Worm (Caenorhabditis elegans) whole organism, midembryonic: ENCODE data around the gene ztf-22.
A peak's percentile ranks its signal among the peaks of the same experiment; 100 is the strongest.

Experiments
- T22C8.4 ChIP-seq: fragments of 200-800 bp; sonication (Bioruptor generic); IDR thresholded peaks from 2 replicates; pipeline ENCODE4 v1.3.6; 2022; ENCODE audit warnings: missing genetic modification characterization, missing compliant biosample characterization
- cog-1 ChIP-seq: sonication (generic microtip); optimal IDR thresholded peaks from 2 replicates; lab custom pipeline; 2016; ENCODE audit warnings: missing genetic modification characterization, missing compliant biosample characterization
- flt-1 ChIP-seq: fragments of 200-800 bp; sonication (Bioruptor generic); IDR thresholded peaks from 2 replicates; pipeline ENCODE4 v1.3.6; 2022; ENCODE audit warnings: missing genetic modification characterization, missing compliant biosample characterization
- klf-2 ChIP-seq: fragments of 200-800 bp; sonication (Bioruptor generic); conservative IDR thresholded peaks from 2 replicates; pipeline ENCODE4 v1.3.6; 2022; ENCODE audit warnings: missing genetic modification reagents, missing genetic modification characterization, missing compliant biosample characterization
- med-1 ChIP-seq: sonication (generic microtip); optimal IDR thresholded peaks from 2 replicates; lab custom pipeline; 2017; ENCODE audit warnings: missing genetic modification characterization, mild to moderate bottlenecking, missing compliant biosample characterization, antibody characterized with exemption, missing genetic modification reagents; ENCODE audit not compliant: insufficient read depth
- ref-1 ChIP-seq: fragments of 200-800 bp; sonication (Bioruptor generic); conservative IDR thresholded peaks from 2 replicates; pipeline ENCODE4 v1.3.6; 2022; ENCODE audit warnings: missing genetic modification reagents, missing genetic modification characterization, missing compliant biosample characterization
- tab-1 ChIP-seq: fragments of 200-800 bp; sonication (Bioruptor generic); IDR thresholded peaks from 2 replicates; pipeline ENCODE4 v1.3.6; 2022; ENCODE audit warnings: missing genetic modification characterization, missing compliant biosample characterization
- ztf-23 ChIP-seq: fragments of 200-800 bp; sonication (Bioruptor generic); IDR thresholded peaks from 2 replicates; pipeline ENCODE4 v1.3.6; 2022; ENCODE audit warnings: missing genetic modification reagents, missing genetic modification characterization, missing compliant biosample characterization
- ztf-29 ChIP-seq: fragments of 200-800 bp; sonication (Bioruptor generic); IDR thresholded peaks from 2 replicates; pipeline ENCODE4 v1.3.6; 2022; ENCODE audit warnings: missing genetic modification reagents, missing genetic modification characterization, missing compliant biosample characterization

The ztf-22 gene

DNA sequence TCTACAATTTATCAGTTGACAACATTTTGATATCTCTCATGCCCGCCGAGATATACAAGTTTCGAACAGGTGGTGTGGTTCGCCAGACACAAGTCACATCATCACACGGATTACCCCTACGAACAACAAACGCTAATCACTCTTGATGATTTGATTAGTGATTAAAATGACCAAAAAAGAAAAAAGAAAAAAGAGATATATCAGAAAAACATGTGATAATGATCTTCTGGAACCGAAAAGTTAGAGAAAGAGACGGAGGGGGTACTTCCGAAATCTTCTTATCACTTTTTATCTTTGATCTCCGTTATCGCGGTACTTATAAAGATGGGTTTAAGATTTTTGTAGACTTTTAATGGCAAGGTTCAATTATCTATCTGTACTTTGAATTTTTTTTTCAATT, 7.3 kb upstream of the ztf-22 start:
- TF ChIP-seq flt-1 (GFP tag; lab: Robert Waterston, UW) (no peak), med-1 (GFP tag; lab: Kevin White, UChicago) (no peak), ztf-23 (GFP tag; lab: Robert Waterston, UW) (no peak), klf-2 (GFP tag; lab: Robert Waterston, UW) (no peak), cog-1 (tag; lab: Kevin White, UChicago) (no peak), ztf-29 (GFP tag; lab: Robert Waterston, UW) (no peak), tab-1 (GFP tag; lab: Robert Waterston, UW) (no peak), T22C8.4 (GFP tag; lab: Robert Waterston, UW) (no peak), ref-1 (no peak)

DNA sequence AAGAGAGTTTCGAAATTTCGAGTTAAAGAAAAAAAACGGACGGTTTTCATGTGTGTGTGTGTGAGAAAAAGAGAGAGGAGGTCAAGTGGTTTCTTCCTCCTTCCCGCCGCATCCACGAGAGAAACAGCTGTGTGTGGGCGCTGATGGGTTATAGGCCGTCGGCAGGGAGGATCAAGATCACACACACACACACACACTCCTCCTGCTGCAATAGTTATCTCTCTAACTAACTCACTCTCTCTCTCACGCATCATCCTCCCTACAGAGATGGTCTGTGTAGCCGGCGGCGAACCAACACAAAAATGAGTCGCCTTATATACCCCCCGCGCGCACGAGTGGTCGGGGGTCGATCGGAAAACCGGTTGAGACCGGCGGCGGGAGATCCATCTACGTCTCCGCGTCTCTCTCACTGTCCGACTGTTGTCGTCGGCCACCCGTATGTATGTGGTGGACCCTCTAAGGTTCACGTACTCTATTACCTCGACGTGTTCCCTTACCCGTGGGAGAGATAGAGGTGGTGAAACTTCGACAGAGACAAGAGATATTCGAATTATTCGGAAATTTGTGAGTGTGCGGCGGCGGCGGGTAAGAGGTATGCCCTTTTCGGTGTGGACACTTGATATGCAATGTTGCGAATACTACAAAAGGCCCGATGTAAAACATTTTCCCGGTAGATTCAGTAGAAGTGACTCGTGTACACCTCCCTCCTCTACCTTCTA, 5.9 kb upstream of the ztf-22 start:
- no peak for TF ChIP-seq flt-1 (GFP tag; lab: Robert Waterston, UW)
- TF ChIP-seq T22C8.4 (GFP tag; lab: Robert Waterston, UW) = no peak
- TF ChIP-seq cog-1 (tag; lab: Kevin White, UChicago) = peak; percentile 37
- TF ChIP-seq ref-1 = no peak
- TF ChIP-seq tab-1 (GFP tag; lab: Robert Waterston, UW) = peak; percentile 43; the same call in 1 of the 2 replicates
- TF ChIP-seq klf-2 (GFP tag; lab: Robert Waterston, UW) = no peak
- no peak for TF ChIP-seq med-1 (GFP tag; lab: Kevin White, UChicago)
- peak; percentile 66; the same call in 1 of the 2 replicates for TF ChIP-seq ztf-23 (GFP tag; lab: Robert Waterston, UW)
- no peak for TF ChIP-seq ztf-29 (GFP tag; lab: Robert Waterston, UW)

DNA sequence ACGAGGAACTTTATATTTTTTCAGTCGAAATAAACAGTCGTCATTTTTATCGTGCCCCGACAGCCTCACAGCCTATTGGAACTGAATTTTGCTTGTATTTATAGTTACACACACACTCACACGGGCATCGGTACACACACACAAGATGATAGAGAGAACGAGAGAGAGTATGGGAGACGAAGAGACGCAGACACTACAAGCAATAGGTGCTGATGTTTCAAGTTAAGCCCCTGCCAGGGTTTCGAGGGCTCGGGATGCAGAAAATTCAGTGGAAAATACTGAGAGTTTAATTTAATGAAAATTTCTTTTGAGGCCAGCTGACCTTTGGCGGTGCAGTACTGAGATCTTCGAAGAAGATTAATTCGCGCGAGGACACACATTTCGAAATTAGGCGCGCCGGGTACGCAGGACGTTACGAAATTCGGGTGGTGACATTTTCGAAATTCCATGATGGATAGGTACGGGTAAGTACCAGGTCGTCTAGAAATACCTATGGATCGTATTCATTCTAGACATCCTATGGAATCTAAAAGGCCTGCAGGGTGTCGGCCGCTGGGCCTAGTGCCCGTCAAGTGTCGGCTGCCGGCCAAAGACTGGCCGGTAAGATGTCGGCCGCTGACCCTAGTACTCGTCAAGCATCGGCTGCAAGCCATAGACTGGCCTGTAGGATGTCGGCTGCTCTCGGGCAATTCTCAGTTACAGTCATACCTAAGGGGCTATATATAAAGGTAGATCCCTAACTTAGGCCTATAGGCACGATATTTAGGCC, 5.1 kb upstream of the ztf-22 start:
- TF ChIP-seq klf-2 (GFP tag; lab: Robert Waterston, UW) = no peak
- TF ChIP-seq flt-1 (GFP tag; lab: Robert Waterston, UW) = no peak
- TF ChIP-seq T22C8.4 (GFP tag; lab: Robert Waterston, UW) = no peak
- no peak for TF ChIP-seq ztf-29 (GFP tag; lab: Robert Waterston, UW)
- TF ChIP-seq ref-1 = no peak

DNA sequence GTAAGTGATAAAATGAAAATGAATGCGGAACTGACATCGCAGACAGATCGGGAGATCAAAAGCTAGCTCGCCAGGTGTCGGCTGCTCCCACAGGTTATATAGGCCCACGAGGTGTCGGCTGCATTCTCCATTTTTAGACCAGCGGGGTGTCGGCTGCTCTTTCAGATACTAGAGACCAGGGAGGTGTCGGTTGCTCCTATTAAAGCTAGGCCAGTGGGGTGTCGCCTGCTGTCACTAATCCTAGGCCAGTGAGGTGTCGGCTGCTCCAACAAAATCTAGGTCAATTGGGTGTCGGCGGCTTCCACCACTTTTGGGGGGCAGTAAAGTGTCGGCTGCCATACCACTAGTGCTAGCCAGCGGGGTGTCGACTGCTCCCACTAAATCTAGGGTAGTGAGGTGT, 4.3 kb upstream of the ztf-22 start:
- TF ChIP-seq tab-1 (GFP tag; lab: Robert Waterston, UW) (0 out of 2 replicates have a peak, but pooled peaks have one; percentile 17), ztf-29 (GFP tag; lab: Robert Waterston, UW) (no peak)

DNA sequence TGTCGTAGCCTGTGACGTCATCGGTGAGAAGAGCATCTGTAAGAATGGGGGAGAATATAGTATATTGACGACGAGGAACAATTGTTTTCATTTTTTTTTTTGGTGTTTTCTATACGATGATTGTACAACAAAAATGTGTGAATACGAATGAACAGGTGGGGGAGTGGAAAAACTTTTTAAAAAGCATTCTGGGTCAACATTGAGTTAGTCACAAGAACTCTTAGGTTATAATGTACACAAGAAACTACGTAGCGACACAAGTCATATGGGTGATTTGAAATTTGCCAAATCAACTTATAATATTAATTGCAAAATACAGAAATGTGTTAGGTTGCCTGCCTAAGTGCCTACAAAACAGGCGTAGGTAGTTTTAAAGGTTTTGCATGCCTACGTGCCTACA, 1.5 kb downstream of the ztf-22 start:
- TF ChIP-seq ztf-23 (GFP tag; lab: Robert Waterston, UW) (no peak), med-1 (GFP tag; lab: Kevin White, UChicago) (no peak), ztf-29 (GFP tag; lab: Robert Waterston, UW) (no peak), T22C8.4 (GFP tag; lab: Robert Waterston, UW) (no peak), cog-1 (tag; lab: Kevin White, UChicago) (no peak)

DNA sequence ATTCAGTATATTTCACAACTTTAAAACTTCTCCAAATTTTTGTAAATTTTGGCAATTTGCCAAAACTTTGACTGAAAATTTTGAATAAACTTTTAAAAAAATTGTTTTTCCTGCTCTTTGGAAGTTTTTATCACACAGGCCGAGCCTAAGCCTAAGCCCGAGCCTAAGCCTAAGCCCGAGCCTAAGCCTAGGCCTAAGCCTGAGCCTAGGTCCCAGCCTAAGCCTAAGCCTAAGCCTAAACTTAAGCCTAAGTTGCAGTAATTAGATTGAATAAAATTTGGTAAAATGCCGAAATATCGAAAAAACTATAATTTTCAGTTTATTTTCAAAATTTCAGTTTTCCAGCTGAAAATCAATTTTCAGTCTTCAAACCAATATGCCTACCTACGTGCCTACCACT, 2.1 kb downstream of the ztf-22 start:
- TF ChIP-seq ref-1 (no peak), med-1 (GFP tag; lab: Kevin White, UChicago) (no peak), flt-1 (GFP tag; lab: Robert Waterston, UW) (no peak), tab-1 (GFP tag; lab: Robert Waterston, UW) (no peak), T22C8.4 (GFP tag; lab: Robert Waterston, UW) (no peak), ztf-29 (GFP tag; lab: Robert Waterston, UW) (no peak), ztf-23 (GFP tag; lab: Robert Waterston, UW) (no peak), cog-1 (tag; lab: Kevin White, UChicago) (no peak), klf-2 (GFP tag; lab: Robert Waterston, UW) (no peak)

DNA sequence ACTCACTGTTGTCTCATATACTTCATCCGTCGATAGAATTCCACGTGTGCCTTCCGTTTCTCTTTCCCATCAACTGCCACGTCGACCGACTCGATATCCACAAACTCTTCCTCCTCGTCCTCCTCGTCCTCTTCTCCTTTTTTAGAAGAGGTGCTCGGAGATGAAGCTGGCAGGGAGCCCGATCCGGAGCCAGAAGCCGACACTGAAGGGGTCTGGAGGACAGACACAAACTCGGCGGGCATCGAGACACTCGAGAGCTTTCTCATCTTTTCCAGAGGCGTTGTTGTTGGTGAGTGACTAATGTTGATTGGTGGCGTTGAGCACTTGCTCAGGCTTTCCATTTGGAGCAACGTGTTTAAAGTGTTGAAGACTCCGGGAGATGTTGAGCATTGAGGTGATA, 3.1 kb downstream of the ztf-22 start:
- TF ChIP-seq tab-1 (GFP tag; lab: Robert Waterston, UW) (no peak), cog-1 (tag; lab: Kevin White, UChicago) (no peak), T22C8.4 (GFP tag; lab: Robert Waterston, UW) (no peak), ztf-23 (GFP tag; lab: Robert Waterston, UW) (no peak), ztf-29 (GFP tag; lab: Robert Waterston, UW) (no peak), flt-1 (GFP tag; lab: Robert Waterston, UW) (no peak), ref-1 (no peak), klf-2 (GFP tag; lab: Robert Waterston, UW) (no peak), med-1 (GFP tag; lab: Kevin White, UChicago) (no peak)

DNA sequence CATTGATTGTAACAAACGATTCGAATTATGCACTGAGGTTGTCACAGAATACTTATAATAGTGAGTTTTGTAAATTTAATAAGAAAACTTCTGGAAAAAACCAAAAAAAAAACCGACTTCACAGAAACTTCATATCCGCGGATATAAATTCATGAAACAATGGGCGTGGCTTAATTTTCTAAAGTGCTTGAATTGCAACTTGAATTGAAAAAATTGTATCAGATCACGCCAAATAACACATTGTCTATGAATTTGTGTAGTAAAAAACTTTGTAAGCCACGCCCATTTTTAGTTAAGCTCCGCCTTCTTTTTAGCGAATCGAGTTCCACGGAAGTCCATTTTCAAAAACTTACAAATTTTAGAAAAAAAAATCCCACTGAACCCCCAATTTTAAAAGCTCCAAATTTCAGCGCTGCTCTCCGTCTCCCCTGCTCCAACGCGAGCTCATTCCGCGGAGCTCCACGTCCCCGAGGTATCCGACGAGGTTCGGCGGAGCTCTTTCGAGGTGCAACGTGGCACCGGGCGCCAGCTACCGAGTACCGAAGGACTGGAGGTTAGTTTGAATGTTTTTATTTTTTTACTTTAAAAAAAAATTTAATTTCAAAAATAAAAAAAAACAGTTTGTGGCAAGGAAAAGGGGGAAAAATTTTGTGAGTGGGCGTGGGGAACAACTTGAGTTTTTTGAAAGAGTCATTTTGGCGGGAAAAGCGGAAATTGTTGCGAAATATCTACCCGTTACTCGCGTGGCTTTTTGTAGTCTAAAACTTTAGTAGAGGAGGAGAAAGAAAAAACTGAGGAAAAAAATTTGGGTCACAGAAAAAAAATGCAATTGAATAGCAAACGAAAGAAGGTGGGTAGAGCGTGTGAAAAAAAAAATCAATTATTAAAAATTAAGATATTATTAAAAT, 6.2 kb downstream of the ztf-22 start:
- TF ChIP-seq klf-2 (GFP tag; lab: Robert Waterston, UW) (no peak), T22C8.4 (GFP tag; lab: Robert Waterston, UW) (no peak), ztf-23 (GFP tag; lab: Robert Waterston, UW) (no peak), flt-1 (GFP tag; lab: Robert Waterston, UW) (no peak), ref-1 (no peak), ztf-29 (GFP tag; lab: Robert Waterston, UW) (no peak), cog-1 (tag; lab: Kevin White, UChicago) (no peak), tab-1 (GFP tag; lab: Robert Waterston, UW) (no peak), med-1 (GFP tag; lab: Kevin White, UChicago) (no peak)
